Worm (Caenorhabditis elegans): ENCODE data around the gene K03D3.2.

DNA sequence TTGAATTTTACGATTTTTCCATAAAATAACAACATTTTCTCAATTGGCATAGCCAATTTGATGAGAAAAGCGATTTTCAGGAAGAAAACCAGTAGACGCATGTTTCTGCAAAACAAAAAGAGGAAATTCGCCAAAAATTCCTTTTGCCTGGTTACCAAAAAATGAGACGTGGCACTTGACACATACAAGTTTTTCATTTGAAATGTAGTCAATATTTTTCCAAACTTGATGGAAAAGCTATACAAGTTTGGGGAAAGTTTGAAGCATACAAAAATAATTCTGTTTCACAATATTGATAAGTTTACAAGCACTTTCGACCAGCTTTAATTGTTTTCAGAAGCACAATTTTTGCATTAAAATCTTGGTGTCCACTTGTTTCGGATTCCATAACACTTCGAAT, 47.8 kb downstream of the K03D3.2 start, which contains the start of gene clec-191:
- TF ChIP-seq ces-1 (GFP tag; optimal IDR thresholded peaks at IDR 0.05) (no peak), sptf-1 (tag; optimal IDR thresholded peaks at IDR 0.05) (no peak), fkh-10 (GFP tag; optimal IDR thresholded peaks at IDR 0.05) (no peak), ama-1 (optimal IDR thresholded peaks at IDR 0.05) (no peak), nhr-71 (tag; optimal IDR thresholded peaks at IDR 0.05) (no peak)
